Fruit fly (Drosophila melanogaster): ENCODE data around the gene CG18249.

CG18249 gene

dm6 chr3R:8180376-8181011 lies 39.5 kb upstream of the CG18249 start (continued):
- TF ChIP-seq Atf6 (GFP tag; IDR thresholded peaks at IDR 0.05) (no peak), twi (tag; optimal IDR thresholded peaks at IDR 0.05) (peak; percentile 61), toy (GFP tag; IDR thresholded peaks at IDR 0.05) (no peak), CG14965 (GFP tag; optimal IDR thresholded peaks at IDR 0.05; ENCODE audit: borderline replicate concordance) (no peak), CG18262 (tag; optimal IDR thresholded peaks at IDR 0.05) (peak; percentile 36), grau (tag; optimal IDR thresholded peaks at IDR 0.05) (no peak), CG43689 (GFP tag; IDR thresholded peaks at IDR 0.05) (no peak), lola (GFP tag; optimal IDR thresholded peaks at IDR 0.05) (peak in 1 of 3 experiments; percentile 34), CG9609 (GFP tag; optimal IDR thresholded peaks at IDR 0.05) (no peak), nom (GFP tag; optimal IDR thresholded peaks at IDR 0.05) (no peak), CG10462 (GFP tag; optimal IDR thresholded peaks at IDR 0.05) (no peak), CG11456 (GFP tag; IDR thresholded peaks at IDR 0.05) (no peak), jing (GFP tag; optimal IDR thresholded peaks at IDR 0.05) (no peak), CG33557 (GFP tag; optimal IDR thresholded peaks at IDR 0.05) (peak; percentile 82), sob (GFP tag; IDR thresholded peaks at IDR 0.05) (no peak), bsh (GFP tag; optimal IDR thresholded peaks at IDR 0.05) (peak in 1 of 2 experiments; percentile 24), Lpt (GFP tag; optimal IDR thresholded peaks at IDR 0.05) (no peak), phol (tag; optimal IDR thresholded peaks at IDR 0.05) (no peak), CG8924 (tag; optimal IDR thresholded peaks at IDR 0.05) (peak; percentile 50), CG6765 (GFP tag; optimal IDR thresholded peaks at IDR 0.05) (no peak), CG13775 (GFP tag; optimal IDR thresholded peaks at IDR 0.05) (no peak), CG17359 (tag; optimal IDR thresholded peaks at IDR 0.05) (peak; percentile 5), fu2 (GFP tag; optimal IDR thresholded peaks at IDR 0.05) (no peak), YL-1 (GFP tag; optimal IDR thresholded peaks at IDR 0.05) (no peak), kay (GFP tag; optimal IDR thresholded peaks at IDR 0.05) (no peak), Hmx (GFP tag; optimal IDR thresholded peaks at IDR 0.05) (no peak), org-1 (GFP tag; optimal IDR thresholded peaks at IDR 0.05) (no peak), CG31441 (GFP tag; IDR thresholded peaks at IDR 0.05) (0 out of 2 replicates have a peak, but pooled peaks have one; percentile 28), Lim3 (GFP tag; IDR thresholded peaks at IDR 0.05) (peak; percentile 31; the same call in 1 of the 2 replicates), CG16863 (GFP tag; optimal IDR thresholded peaks at IDR 0.05) (no peak), CG1529 (GFP tag; optimal IDR thresholded peaks at IDR 0.05) (peak; percentile 18), hth (optimal IDR thresholded peaks at IDR 0.05) (no peak), vnd (GFP tag; IDR thresholded peaks at IDR 0.05; ENCODE audit: partially characterized antibody) (0 out of 3 replicates have a peak, but pooled peaks have one; percentile 8), gsb (GFP tag; IDR thresholded peaks at IDR 0.05) (no peak), eyg (GFP tag; optimal IDR thresholded peaks at IDR 0.05) (no peak), nerfin-2 (GFP tag; IDR thresholded peaks at IDR 0.05; ENCODE audit: partially characterized antibody) (no peak), H15 (GFP tag; IDR thresholded peaks at IDR 0.05) (no peak), CG2889 (GFP tag; IDR thresholded peaks at IDR 0.05) (no peak), croc (GFP tag; conservative IDR thresholded peaks at IDR 0.05) (no peak), CG8089 (GFP tag; optimal IDR thresholded peaks at IDR 0.05) (no peak), run (tag; optimal IDR thresholded peaks at IDR 0.05) (no peak), CG15011 (GFP tag; optimal IDR thresholded peaks at IDR 0.05) (no peak), tgo (GFP tag; IDR thresholded peaks at IDR 0.05) (no peak), HHEX (GFP tag; optimal IDR thresholded peaks at IDR 0.05) (no peak), amos (GFP tag; IDR thresholded peaks at IDR 0.05; ENCODE audit: partially characterized antibody) (no peak), CG18599 (GFP tag; optimal IDR thresholded peaks at IDR 0.05) (no peak), CG17568 (GFP tag; optimal IDR thresholded peaks at IDR 0.05) (peak; percentile 40), ara (GFP tag; IDR thresholded peaks at IDR 0.05) (no peak), Vsx1 (GFP tag; optimal IDR thresholded peaks at IDR 0.05) (peak; percentile 57), CG9817 (tag; optimal IDR thresholded peaks at IDR 0.05) (no peak)
